Worm (Caenorhabditis elegans) whole organism, mixed stage, embryonic: ENCODE results near the gene srsx-37.

Experiments used
- M03D4.4 ChIP-seq: sonication (generic microtip); optimal IDR thresholded peaks from 2 replicates; lab custom pipeline; 2017; ENCODE audit warnings: mild to moderate bottlenecking, missing genetic modification characterization, missing compliant biosample characterization
- elt-1 ChIP-seq: sonication (generic microtip); optimal IDR thresholded peaks from 2 replicates; lab custom pipeline; 2017; ENCODE audit warnings: missing genetic modification characterization, mild to moderate bottlenecking, missing compliant biosample characterization, antibody characterized with exemption, moderate library complexity, borderline replicate concordance; ENCODE audit not compliant: insufficient read depth
- flh-1 ChIP-seq: fragments of 200-800 bp; sonication (Bioruptor generic); optimal IDR thresholded peaks from 2 replicates; lab custom pipeline; 2018; ENCODE audit warnings: mild to moderate bottlenecking, missing genetic modification characterization, moderate library complexity, missing compliant biosample characterization
- lsy-2 ChIP-seq: fragments of 150-350 bp; optimal IDR thresholded peaks from 2 replicates; lab custom pipeline; 2014; ENCODE audit warnings: missing biosample characterization, missing genetic modification characterization
- mab-5 ChIP-seq: fragments of 150-350 bp; optimal IDR thresholded peaks from 2 replicates; lab custom pipeline; 2014; ENCODE audit warnings: missing biosample characterization, missing genetic modification characterization
- mep-1 ChIP-seq: fragments of 150-350 bp; optimal IDR thresholded peaks from 2 replicates; lab custom pipeline; 2017; ENCODE audit warnings: missing biosample characterization, missing genetic modification reagents, missing genetic modification characterization, inconsistent platforms
- mls-2 ChIP-seq: sonication (generic microtip); optimal IDR thresholded peaks from 2 replicates; lab custom pipeline; 2016; ENCODE audit warnings: mild to moderate bottlenecking, missing genetic modification characterization, moderate library complexity, missing compliant biosample characterization
- nhr-12 ChIP-seq: fragments of 150-350 bp; optimal IDR thresholded peaks from 2 replicates; lab custom pipeline; 2014; ENCODE audit warnings: missing biosample characterization, missing genetic modification characterization
- nhr-237 ChIP-seq: fragments of 150-350 bp; optimal IDR thresholded peaks from 2 replicates; lab custom pipeline; 2014; ENCODE audit warnings: missing biosample characterization, missing genetic modification characterization
- unc-39 ChIP-seq: fragments of 150-350 bp; optimal IDR thresholded peaks from 2 replicates; lab custom pipeline; 2014; ENCODE audit warnings: missing biosample characterization, missing genetic modification characterization
- unc-62 ChIP-seq: fragments of 150-350 bp; optimal IDR thresholded peaks from 2 replicates; lab custom pipeline; 2014; ENCODE audit warnings: missing biosample characterization, missing genetic modification reagents, missing genetic modification characterization

DNA sequence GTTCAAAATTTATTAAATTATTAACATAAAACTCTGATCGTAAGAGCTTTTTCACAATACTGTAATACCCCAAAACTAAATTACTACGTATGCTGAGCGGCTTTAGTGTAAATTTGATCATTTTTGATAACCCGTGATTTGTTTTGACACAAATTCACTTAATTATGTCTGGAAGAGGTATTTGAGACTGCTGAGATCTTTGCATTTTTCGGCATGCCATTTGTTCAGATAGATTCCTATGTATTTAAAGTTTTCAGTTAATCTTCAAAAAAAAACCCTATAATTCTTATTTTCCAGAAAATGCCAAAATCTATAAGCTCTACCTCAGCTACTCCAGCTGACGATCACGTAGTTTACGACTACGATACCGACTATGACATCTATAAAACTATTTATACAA, 28.7 kb downstream of the srsx-37 start, which contains the start of gene srw-15:
- TF ChIP-seq elt-1 = no peak
- no peak for TF ChIP-seq nhr-237 (tag; lab: Kevin White, UChicago)
- no peak for TF ChIP-seq mls-2 (tag; lab: Kevin White, UChicago)
- no peak for TF ChIP-seq nhr-12
- TF ChIP-seq mab-5 (tag; lab: Kevin White, UChicago) = no peak
- no peak for TF ChIP-seq mep-1
- TF ChIP-seq unc-39 = no peak
- no peak for TF ChIP-seq lsy-2 (tag; lab: Kevin White, UChicago)
- no peak for TF ChIP-seq unc-62 (GFP tag; lab: Kevin White, UChicago)
- no peak for TF ChIP-seq flh-1 (GFP tag; lab: Kevin White, UChicago)
- TF ChIP-seq M03D4.4 (tag; lab: Kevin White, UChicago) = no peak
